Fruit fly (Drosophila melanogaster) whole organism, embryonic: ENCODE measurements around the gene CG14650.
A peak's percentile ranks its signal among the peaks of the same experiment; 100 is the strongest.

Experiments
- Ada2b ChIP-seq: fragments of 200-800 bp; sonication (Bioruptor generic); IDR thresholded peaks from 2 replicates; pipeline ENCODE4 v1.3.6; 2022; ENCODE audit warnings: missing biosample characterization, missing genetic modification characterization
- Bgb ChIP-seq: fragments of 200-800 bp; sonication (Bioruptor generic); IDR thresholded peaks from 2 replicates; pipeline ENCODE4 v1.3.6; 2022; ENCODE audit warnings: missing biosample characterization, missing genetic modification characterization; ENCODE audit not compliant: partially characterized antibody
- CG10267 ChIP-seq: fragments of 200-800 bp; sonication (Bioruptor generic); optimal IDR thresholded peaks from 2 replicates; lab custom pipeline; 2018; ENCODE audit warnings: missing biosample characterization, mild to moderate bottlenecking, missing genetic modification characterization, moderate library complexity
- CG12071 ChIP-seq: fragments of 200-800 bp; sonication (Bioruptor generic); optimal IDR thresholded peaks from 3 replicates; lab custom pipeline; 2018; ENCODE audit warnings: missing biosample characterization, mild to moderate bottlenecking, missing genetic modification characterization
- CG1233 ChIP-seq: fragments of 200-800 bp; sonication (Bioruptor generic); optimal IDR thresholded peaks from 4 replicates; lab custom pipeline; 2018; ENCODE audit warnings: missing biosample characterization, mild to moderate bottlenecking, missing genetic modification characterization
- CG12391 ChIP-seq: fragments of 200-800 bp; sonication (Bioruptor generic); optimal IDR thresholded peaks from 3 replicates; lab custom pipeline; 2018; ENCODE audit warnings: missing biosample characterization, mild to moderate bottlenecking, missing genetic modification characterization, moderate library complexity
- CG13287 ChIP-seq: fragments of 200-800 bp; sonication (Bioruptor generic); IDR thresholded peaks from 2 replicates; pipeline ENCODE4 v1.3.6; 2022; ENCODE audit warnings: missing biosample characterization, missing genetic modification characterization; ENCODE audit not compliant: partially characterized antibody
- CG16779 ChIP-seq: fragments of 200-800 bp; sonication (Bioruptor generic); IDR thresholded peaks from 2 replicates; pipeline ENCODE4 v1.3.6; 2022; ENCODE audit warnings: missing biosample characterization, missing genetic modification characterization
- CG16813 ChIP-seq: fragments of 200-800 bp; sonication (Bioruptor generic); IDR thresholded peaks from 3 replicates; pipeline ENCODE4 v1.3.6; 2022; ENCODE audit warnings: missing biosample characterization, missing genetic modification characterization; ENCODE audit not compliant: partially characterized antibody
- CG18619 ChIP-seq: fragments of 200-800 bp; sonication (Bioruptor generic); optimal IDR thresholded peaks from 3 replicates; lab custom pipeline; 2017; ENCODE audit warnings: missing biosample characterization, mild to moderate bottlenecking, missing genetic modification characterization
- CG34224 ChIP-seq: fragments of 200-800 bp; sonication (Bioruptor generic); IDR thresholded peaks from 3 replicates; pipeline ENCODE4 v1.3.6; 2022; ENCODE audit warnings: missing biosample characterization, missing genetic modification characterization; ENCODE audit not compliant: partially characterized antibody
- CG34422 ChIP-seq: fragments of 200-800 bp; sonication (Bioruptor generic); IDR thresholded peaks from 3 replicates; pipeline ENCODE4 v1.3.6; 2022; ENCODE audit warnings: missing biosample characterization, missing genetic modification characterization
- CG4328 ChIP-seq: fragments of 200-800 bp; sonication (Bioruptor generic); optimal IDR thresholded peaks from 3 replicates; lab custom pipeline; 2017; ENCODE audit warnings: missing biosample characterization, missing genetic modification reagents, missing genetic modification characterization
- CG4360 ChIP-seq: fragments of 200-800 bp; sonication (Bioruptor generic); IDR thresholded peaks from 2 replicates; pipeline ENCODE4 v1.3.6; 2022; ENCODE audit warnings: missing biosample characterization, missing genetic modification characterization
- CG4617 ChIP-seq: fragments of 200-800 bp; sonication (Bioruptor generic); optimal IDR thresholded peaks from 3 replicates; lab custom pipeline; 2016; ENCODE audit warnings: missing biosample characterization, missing genetic modification characterization, borderline replicate concordance
- CG6765 ChIP-seq: fragments of 200-800 bp; sonication (Bioruptor generic); optimal IDR thresholded peaks from 3 replicates; lab custom pipeline; 2017; ENCODE audit warnings: missing biosample characterization, mild to moderate bottlenecking, missing genetic modification characterization
- CG6791 ChIP-seq: fragments of 200-800 bp; sonication (Bioruptor generic); IDR thresholded peaks from 3 replicates; pipeline ENCODE4 v1.3.6; 2022; ENCODE audit warnings: missing biosample characterization, missing genetic modification characterization; ENCODE audit not compliant: partially characterized antibody
- CG8388 ChIP-seq: fragments of 200-800 bp; sonication (Bioruptor generic); optimal IDR thresholded peaks from 2 replicates; lab custom pipeline; 2019; ENCODE audit warnings: missing biosample characterization, mild to moderate bottlenecking, missing genetic modification characterization, moderate library complexity
- CG9797 ChIP-seq: fragments of 200-800 bp; sonication (Bioruptor generic); optimal IDR thresholded peaks from 3 replicates; lab custom pipeline; 2018; ENCODE audit warnings: missing biosample characterization, mild to moderate bottlenecking, missing genetic modification characterization
- CHES-1-like ChIP-seq: fragments of 200-800 bp; sonication (Bioruptor generic); optimal IDR thresholded peaks from 2 replicates; lab custom pipeline; 2016; ENCODE audit warnings: missing biosample characterization, missing genetic modification characterization
- CoRest ChIP-seq: fragments of 200-800 bp; sonication (Bioruptor generic); optimal IDR thresholded peaks from 3 replicates; lab custom pipeline; 2018; ENCODE audit warnings: missing biosample characterization, mild to moderate bottlenecking, missing genetic modification characterization, moderate library complexity
- Dbx ChIP-seq: fragments of 200-800 bp; sonication (Bioruptor generic); IDR thresholded peaks from 3 replicates; pipeline ENCODE4 v1.3.6; 2022; ENCODE audit warnings: missing biosample characterization, missing genetic modification characterization
- Dll ChIP-seq: fragments of 200-800 bp; sonication (Bioruptor generic); IDR thresholded peaks from 4 replicates; pipeline ENCODE4 v1.3.6; 2022; ENCODE audit warnings: missing biosample characterization, missing genetic modification characterization; ENCODE audit not compliant: partially characterized antibody
- Dref ChIP-seq: fragments of 200-800 bp; sonication (Bioruptor generic); IDR thresholded peaks from 2 replicates; pipeline ENCODE4 v1.3.6; 2022; ENCODE audit warnings: missing biosample characterization, missing genetic modification characterization
- Ets65A ChIP-seq: fragments of 200-800 bp; sonication (Bioruptor generic); peaks from one replicate; lab custom pipeline; 2016; ENCODE audit warnings: missing biosample characterization, missing genetic modification characterization
- Fer1 ChIP-seq: fragments of 200-800 bp; sonication (Bioruptor generic); optimal IDR thresholded peaks from 2 replicates; lab custom pipeline; 2017; ENCODE audit warnings: missing biosample characterization, mild to moderate bottlenecking, missing genetic modification characterization
- MBD-R2 ChIP-seq: fragments of 200-800 bp; sonication (Bioruptor generic); IDR thresholded peaks from 2 replicates; pipeline ENCODE4 v1.3.6; 2022; ENCODE audit warnings: missing biosample characterization, missing genetic modification characterization
- MESR4 ChIP-seq: fragments of 200-800 bp; sonication (Bioruptor generic); optimal IDR thresholded peaks from 2 replicates; lab custom pipeline; 2018; ENCODE audit warnings: missing biosample characterization, mild to moderate bottlenecking, missing genetic modification characterization, moderate library complexity
- Med ChIP-seq: fragments of 200-800 bp; sonication (Bioruptor generic); peaks from one replicate; lab custom pipeline; 2016; ENCODE audit warnings: missing biosample characterization, missing genetic modification characterization, mild to moderate bottlenecking, inconsistent platforms, moderate library complexity
- NfI ChIP-seq: fragments of 200-800 bp; sonication (Bioruptor generic); optimal IDR thresholded peaks from 3 replicates; lab custom pipeline; 2018; ENCODE audit warnings: missing biosample characterization, mild to moderate bottlenecking, missing genetic modification characterization, moderate library complexity
- Rx ChIP-seq: fragments of 200-800 bp; sonication (Bioruptor generic); IDR thresholded peaks from 2 replicates; pipeline ENCODE4 v1.3.6; 2022; ENCODE audit warnings: missing biosample characterization, missing genetic modification characterization
- Scr ChIP-seq: fragments of 200-800 bp; sonication (Bioruptor generic); IDR thresholded peaks from 2 replicates; pipeline ENCODE4 v1.3.6; 2022; ENCODE audit warnings: missing biosample characterization, missing genetic modification characterization; ENCODE audit not compliant: partially characterized antibody
- Sin3A ChIP-seq: fragments of >200 bp; optimal IDR thresholded peaks from 2 replicates; lab custom pipeline; 2018
- Spps ChIP-seq: fragments of 200-800 bp; sonication (Bioruptor generic); optimal IDR thresholded peaks from 2 replicates; lab custom pipeline; 2018; ENCODE audit warnings: missing biosample characterization, mild to moderate bottlenecking, missing genetic modification characterization
- YL-1 ChIP-seq: fragments of 200-800 bp; sonication (Bioruptor generic); optimal IDR thresholded peaks from 3 replicates; lab custom pipeline; 2017; ENCODE audit warnings: missing biosample characterization, mild to moderate bottlenecking, missing genetic modification characterization
- ac ChIP-seq: fragments of 200-800 bp; sonication (Bioruptor generic); optimal IDR thresholded peaks from 3 replicates; lab custom pipeline; 2017; ENCODE audit warnings: missing biosample characterization, mild to moderate bottlenecking, missing genetic modification characterization
- ash1 ChIP-seq: fragments of 200-800 bp; sonication (Bioruptor generic); optimal IDR thresholded peaks from 2 replicates; lab custom pipeline; 2018; ENCODE audit warnings: missing biosample characterization, mild to moderate bottlenecking, missing genetic modification characterization
- crp ChIP-seq, 2 experiments: fragments of 200-800 bp; sonication (Bioruptor generic); optimal IDR thresholded peaks; 2 replicates in 1 of 2; 3 replicates in 1 of 2; lab custom pipeline; 2017; ENCODE audit warnings: missing biosample characterization in 2 of 2, missing genetic modification characterization in 2 of 2, mild to moderate bottlenecking in 1 of 2, moderate library complexity in 1 of 2
- gfzf ChIP-seq: fragments of 200-800 bp; sonication (Bioruptor generic); optimal IDR thresholded peaks from 2 replicates; lab custom pipeline; 2016; ENCODE audit warnings: missing biosample characterization, mild to moderate bottlenecking, missing genetic modification characterization, moderate library complexity
- p53 ChIP-seq: fragments of 200-800 bp; sonication (Bioruptor generic); optimal IDR thresholded peaks from 2 replicates; lab custom pipeline; 2016; ENCODE audit warnings: missing biosample characterization, missing genetic modification characterization
- pzg ChIP-seq: fragments of 200-800 bp; sonication (Bioruptor generic); optimal IDR thresholded peaks from 3 replicates; lab custom pipeline; 2018; ENCODE audit warnings: missing biosample characterization, mild to moderate bottlenecking, missing genetic modification characterization, moderate library complexity
- sens ChIP-seq: fragments of 200-800 bp; sonication (Bioruptor generic); peaks from one replicate; lab custom pipeline; 2016; ENCODE audit warnings: missing biosample characterization, missing genetic modification characterization
- stc ChIP-seq: fragments of 200-800 bp; sonication (Bioruptor generic); IDR thresholded peaks from 2 replicates; pipeline ENCODE4 v1.3.6; 2022; ENCODE audit warnings: missing biosample characterization, missing genetic modification characterization
- tna ChIP-seq: fragments of 200-800 bp; sonication (Bioruptor generic); IDR thresholded peaks from 2 replicates; pipeline ENCODE4 v1.3.6; 2022; ENCODE audit warnings: missing biosample characterization, missing genetic modification characterization; ENCODE audit not compliant: partially characterized antibody
- yki ChIP-seq: fragments of >200 bp; optimal IDR thresholded peaks from 3 replicates; lab custom pipeline; 2018

CG14650 gene

DNA sequence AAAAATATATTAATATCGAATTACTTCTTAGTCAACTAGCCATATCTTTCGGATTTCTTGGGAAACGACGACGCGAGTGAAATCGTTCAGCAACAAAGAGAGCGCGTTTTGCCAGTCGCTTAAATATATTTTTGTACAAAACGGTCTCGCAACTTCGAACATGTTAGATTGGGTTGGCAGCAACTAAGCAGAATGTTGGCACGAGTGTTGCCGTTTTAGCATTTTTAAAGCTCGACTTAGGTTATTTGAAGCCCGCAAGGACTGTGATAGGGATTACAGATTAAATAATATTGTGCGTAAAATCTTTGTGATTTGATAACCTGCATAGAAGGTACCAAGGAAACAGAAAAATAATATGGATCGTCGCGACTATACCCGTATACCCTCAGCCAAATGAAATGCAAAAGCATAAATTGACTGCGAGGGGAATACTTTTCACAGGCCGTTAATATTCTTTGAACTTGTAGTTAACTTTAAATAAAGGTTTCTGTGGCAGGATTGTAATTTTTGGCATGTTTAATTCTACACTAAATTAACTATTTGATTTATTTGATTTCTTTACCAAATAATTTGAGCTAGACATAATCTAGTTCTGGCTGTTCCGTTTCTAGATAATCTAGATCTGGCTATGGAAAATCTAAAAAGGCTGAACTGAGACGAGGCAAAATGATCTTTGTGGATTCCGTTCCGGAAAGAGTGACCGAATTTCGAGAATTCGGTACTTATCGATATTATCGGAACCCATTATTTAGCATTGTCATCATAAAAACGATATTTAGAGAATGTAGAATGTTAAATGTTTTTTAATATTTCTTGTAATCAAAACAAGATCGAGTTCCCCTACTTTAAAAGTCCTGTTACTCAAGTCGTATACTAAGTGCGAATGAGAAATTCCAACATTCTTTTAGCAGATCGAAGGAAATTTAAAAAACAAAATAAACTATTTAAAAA, 42.1 kb downstream of the CG14650 start, which contains the start of gene CG31523 (continued):
- TF ChIP-seq CG6791 (GFP tag; lab: Robert Waterston, UW) (peak; percentile 83), tna (GFP tag; lab: Robert Waterston, UW) (no peak; the same call in 1 of the 2 replicates), yki (lab: Kevin White, UChicago) (no peak), CG12071 (no peak), Fer1 (GFP tag; lab: Kevin White, UChicago) (no peak), CG1233 (GFP tag; lab: Kevin White, UChicago) (no peak), Spps (tag; lab: Kevin White, UChicago) (no peak), CG4328 (no peak), Ada2b (no peak), CG4360 (GFP tag; lab: Robert Waterston, UW) (no peak), NfI (GFP tag; lab: Kevin White, UChicago) (no peak), Dref (peak; percentile 64), CG12391 (tag; lab: Kevin White, UChicago) (peak; percentile 22), Ets65A (GFP tag; lab: Kevin White, UChicago) (peak; percentile 81), ac (GFP tag; lab: Kevin White, UChicago) (no peak), stc (GFP tag; lab: Robert Waterston, UW) (no peak)
- TF ChIP-seq, all 482 proteins: peak for 65

dm6 chr3R:4480512-4480911, 43.3 kb downstream of the CG14650 start, which contains the start of gene sac:
sac (plus strand) TSS chr3R:4480812.
- TF ChIP-seq CG18619 (no peak), sens (GFP tag; lab: Kevin White, UChicago) (peak; percentile 13)

dm6 chr3R:4484999-4485398, 47.8 kb downstream of the CG14650 start, which contains the start of gene Fip1:
Fip1 (plus strand) TSS chr3R:4485008.
- TF ChIP-seq Dll (GFP tag; lab: Robert Waterston, UW) (0 out of 4 replicates have a peak, but pooled peaks have one; percentile 39), MBD-R2 (GFP tag; lab: Robert Waterston, UW) (peak; percentile 72), Rx (GFP tag; lab: Robert Waterston, UW) (no peak), CoRest (tag; lab: Kevin White, UChicago) (no peak), CG10267 (no peak), Sin3A (lab: Kevin White, UChicago) (peak; percentile 2), MESR4 (peak; percentile 77), Bgb (GFP tag; lab: Robert Waterston, UW) (peak; percentile 32; the same call in 1 of the 2 replicates), crp (GFP tag; optimal IDR thresholded peaks at IDR 0.05; lab: Kevin White, UChicago) (no peak), CG34422 (GFP tag; lab: Robert Waterston, UW) (peak; percentile 74; the same call in 1 of the 3 replicates), CG4617 (GFP tag; lab: Kevin White, UChicago) (peak; percentile 45), p53 (no peak), CG8388 (no peak), ash1 (GFP tag; lab: Kevin White, UChicago) (no peak), CG16813 (GFP tag; lab: Robert Waterston, UW) (0 out of 3 replicates have a peak, but pooled peaks have one; percentile 10), CG6765 (no peak), CG4360 (GFP tag; lab: Robert Waterston, UW) (peak; percentile 43; the same call in 1 of the 2 replicates), pzg (GFP tag; lab: Kevin White, UChicago) (peak; percentile 6), YL-1 (GFP tag; lab: Kevin White, UChicago) (peak; percentile 22), Dbx (GFP tag; lab: Robert Waterston, UW) (0 out of 3 replicates have a peak, but pooled peaks have one; percentile 19), CG16779 (no peak), CG34224 (0 out of 3 replicates have a peak, but pooled peaks have one; percentile 18), Med (GFP tag; lab: Kevin White, UChicago) (peak; percentile 67), CG9797 (GFP tag; lab: Kevin White, UChicago) (peak; percentile 46), gfzf (GFP tag; lab: Kevin White, UChicago) (peak; percentile 48), CHES-1-like (no peak), CG13287 (GFP tag; lab: Robert Waterston, UW) (peak; percentile 29; the same call in 1 of the 2 replicates), Scr (GFP tag; lab: Robert Waterston, UW) (peak; percentile 31; the same call in 1 of the 2 replicates)
